Fruit fly (Drosophila melanogaster): Measurements from ENCODE around the gene Ag5r2.

Ag5r2 gene

dm6 chrX:14765024-14765423 is 18.8 kb downstream of the Ag5r2 start:
- no peak for TF ChIP-seq Atf6 (GFP tag; IDR thresholded peaks at IDR 0.05)
- peak; percentile 53 for TF ChIP-seq cg (GFP tag; optimal IDR thresholded peaks at IDR 0.05)
- 0 out of 2 replicates have a peak, but pooled peaks have one; percentile 18 for TF ChIP-seq Awh (GFP tag; IDR thresholded peaks at IDR 0.05)
- no peak for TF ChIP-seq ash1 (GFP tag; optimal IDR thresholded peaks at IDR 0.05)
- no peak for TF ChIP-seq CG10565 (GFP tag; optimal IDR thresholded peaks at IDR 0.05)
- no peak for TF ChIP-seq CG3847 (GFP tag; IDR thresholded peaks at IDR 0.05)
- no peak for TF ChIP-seq Bteb2 (GFP tag; optimal IDR thresholded peaks at IDR 0.05)
- TF ChIP-seq scrt (GFP tag; optimal IDR thresholded peaks at IDR 0.05) = no peak
- TF ChIP-seq vvl (GFP tag; IDR thresholded peaks at IDR 0.05) = peak; percentile 47; the same call in 1 of the 2 replicates
- no peak for TF ChIP-seq CG11093 (GFP tag; IDR thresholded peaks at IDR 0.05)
- TF ChIP-seq Med (GFP tag) = peak; percentile 29

dm6 chrX:14751162-14751561 is 32.7 kb downstream of the Ag5r2 start:
- TF ChIP-seq so (GFP tag; IDR thresholded peaks at IDR 0.05) = no peak
- no peak for TF ChIP-seq Camta (GFP tag; optimal IDR thresholded peaks at IDR 0.05)
- no peak for TF ChIP-seq D19B (GFP tag; optimal IDR thresholded peaks at IDR 0.05)
- TF ChIP-seq hb (GFP tag; IDR thresholded peaks at IDR 0.05; ENCODE audit: partially characterized antibody) = no peak
- TF ChIP-seq sens (GFP tag) = peak; percentile 49

dm6 chrX:14750448-14750847 is 33.4 kb downstream of the Ag5r2 start:
- TF ChIP-seq lbe (GFP tag; optimal IDR thresholded peaks at IDR 0.05) (peak; percentile 22), CG12942 (GFP tag; optimal IDR thresholded peaks at IDR 0.05) (no peak), toy (GFP tag; IDR thresholded peaks at IDR 0.05) (no peak), trh (GFP tag; optimal IDR thresholded peaks at IDR 0.05) (no peak), CG13624 (GFP tag; optimal IDR thresholded peaks at IDR 0.05) (no peak), corto (GFP tag; optimal IDR thresholded peaks at IDR 0.05) (peak; percentile 22), Taf1 (GFP tag; IDR thresholded peaks at IDR 0.05) (no peak), CG2712 (tag; optimal IDR thresholded peaks at IDR 0.05) (no peak), ATbp (GFP tag; optimal IDR thresholded peaks at IDR 0.05) (no peak), ash1 (GFP tag; optimal IDR thresholded peaks at IDR 0.05) (no peak), CG10321 (GFP tag; IDR thresholded peaks at IDR 0.05) (no peak), CG6654 (GFP tag; optimal IDR thresholded peaks at IDR 0.05) (no peak), CrebB (tag; optimal IDR thresholded peaks at IDR 0.05) (no peak), CG31224 (GFP tag; IDR thresholded peaks at IDR 0.05) (no peak), CG12219 (GFP tag; optimal IDR thresholded peaks at IDR 0.05) (no peak), aop (GFP tag; IDR thresholded peaks at IDR 0.05) (no peak), ro (GFP tag; IDR thresholded peaks at IDR 0.05) (no peak), Hsf (GFP tag; optimal IDR thresholded peaks at IDR 0.05) (no peak), CG2199 (GFP tag; IDR thresholded peaks at IDR 0.05) (0 out of 3 replicates have a peak, but pooled peaks have one; percentile 21), pfk (GFP tag; optimal IDR thresholded peaks at IDR 0.05) (no peak), cato (GFP tag; optimal IDR thresholded peaks at IDR 0.05; ENCODE audit: borderline replicate concordance) (no peak)

dm6 chrX:14749086-14749874 is 34.6 kb downstream of the Ag5r2 start, which contains the start of gene NetB:
TSS of gene NetB (minus strand) at chrX:14749376.
- no peak for TF ChIP-seq dan (GFP tag; IDR thresholded peaks at IDR 0.05)
- no peak for TF ChIP-seq Taf1 (GFP tag; IDR thresholded peaks at IDR 0.05)
- peak; percentile 26; the same call in 1 of the 2 replicates for TF ChIP-seq CG13287 (GFP tag; IDR thresholded peaks at IDR 0.05; ENCODE audit: partially characterized antibody)
- peak; percentile 34 for TF ChIP-seq wek (GFP tag; optimal IDR thresholded peaks at IDR 0.05)
- no peak for TF ChIP-seq bab2 (GFP tag; optimal IDR thresholded peaks at IDR 0.05)
- TF ChIP-seq Doc2 (GFP tag; IDR thresholded peaks at IDR 0.05) = no peak
- no peak for TF ChIP-seq pita (GFP tag; optimal IDR thresholded peaks at IDR 0.05)
- no peak for TF ChIP-seq pzg (GFP tag; optimal IDR thresholded peaks at IDR 0.05)
- TF ChIP-seq tin (GFP tag; optimal IDR thresholded peaks at IDR 0.05) = no peak
- no peak for TF ChIP-seq CG2129 (GFP tag; IDR thresholded peaks at IDR 0.05; ENCODE audit: partially characterized antibody)
- no peak for TF ChIP-seq trh (GFP tag; optimal IDR thresholded peaks at IDR 0.05)
- no peak for TF ChIP-seq Rx (GFP tag; IDR thresholded peaks at IDR 0.05)
- TF ChIP-seq CG15601 (tag; optimal IDR thresholded peaks at IDR 0.05) = peak; percentile 41
- no peak for TF ChIP-seq CG8478 (optimal IDR thresholded peaks at IDR 0.05)
